Fruit fly (Drosophila melanogaster) whole organism, embryonic: Measurements from ENCODE around the gene CG4293.
A peak's percentile ranks its signal among the peaks of the same experiment; 100 is the strongest.

ENCODE experiments used
- Atf3 ChIP-seq: fragments of 200-800 bp; sonication (Bioruptor generic); optimal IDR thresholded peaks from 3 replicates; lab custom pipeline; 2016; ENCODE audit warnings: missing biosample characterization, missing genetic modification characterization
- B-H1 ChIP-seq: fragments of 200-800 bp; sonication (Bioruptor generic); IDR thresholded peaks from 3 replicates; pipeline ENCODE4 v1.3.6; 2022; ENCODE audit warnings: missing biosample characterization, missing genetic modification characterization
- CG10147 ChIP-seq: fragments of 200-800 bp; sonication (Bioruptor generic); optimal IDR thresholded peaks from 2 replicates; lab custom pipeline; 2019; ENCODE audit warnings: missing biosample characterization, mild to moderate bottlenecking, missing genetic modification characterization, moderate library complexity
- CG12659 ChIP-seq: fragments of 200-800 bp; sonication (Bioruptor generic); optimal IDR thresholded peaks from 3 replicates; lab custom pipeline; 2017; ENCODE audit warnings: mild to moderate bottlenecking, missing biosample characterization, missing genetic modification reagents, missing genetic modification characterization
- CG13287 ChIP-seq: fragments of 200-800 bp; sonication (Bioruptor generic); IDR thresholded peaks from 2 replicates; pipeline ENCODE4 v1.3.6; 2022; ENCODE audit warnings: missing biosample characterization, missing genetic modification characterization; ENCODE audit not compliant: partially characterized antibody
- CG13894 ChIP-seq: fragments of 200-800 bp; sonication (Bioruptor generic); optimal IDR thresholded peaks from 3 replicates; lab custom pipeline; 2018; ENCODE audit warnings: missing biosample characterization, mild to moderate bottlenecking, missing genetic modification characterization, moderate library complexity
- CG18262 ChIP-seq: fragments of 200-800 bp; optimal IDR thresholded peaks from 3 replicates; lab custom pipeline; 2019; ENCODE audit warnings: missing biosample characterization, mild to moderate bottlenecking, missing genetic modification characterization, moderate library complexity
- CG18619 ChIP-seq: fragments of 200-800 bp; sonication (Bioruptor generic); optimal IDR thresholded peaks from 3 replicates; lab custom pipeline; 2017; ENCODE audit warnings: missing biosample characterization, mild to moderate bottlenecking, missing genetic modification characterization
- CG2889 ChIP-seq: fragments of 200-800 bp; sonication (Bioruptor generic); IDR thresholded peaks from 3 replicates; pipeline ENCODE4 v1.3.6; 2022; ENCODE audit warnings: missing biosample characterization, missing genetic modification characterization
- CG30431 ChIP-seq: fragments of 200-800 bp; sonication (Bioruptor generic); optimal IDR thresholded peaks from 2 replicates; lab custom pipeline; 2017; ENCODE audit warnings: missing biosample characterization, missing genetic modification characterization
- CG31441 ChIP-seq: fragments of 200-800 bp; sonication (Bioruptor generic); IDR thresholded peaks from 2 replicates; pipeline ENCODE4 v1.3.6; 2022; ENCODE audit warnings: missing biosample characterization, missing genetic modification characterization
- CG32772 ChIP-seq: fragments of 200-800 bp; sonication (Bioruptor generic); IDR thresholded peaks from 2 replicates; pipeline ENCODE4 v1.3.6; 2022; ENCODE audit warnings: missing biosample characterization, missing genetic modification characterization
- CG33557 ChIP-seq: fragments of 200-800 bp; sonication (Bioruptor generic); optimal IDR thresholded peaks from 2 replicates; lab custom pipeline; 2019; ENCODE audit warnings: missing biosample characterization, mild to moderate bottlenecking, missing genetic modification characterization, moderate library complexity
- CG3838 ChIP-seq: fragments of 200-800 bp; sonication (Bioruptor generic); optimal IDR thresholded peaks from 3 replicates; lab custom pipeline; 2016; ENCODE audit warnings: missing biosample characterization, missing genetic modification characterization
- CG8359 ChIP-seq: fragments of 200-800 bp; sonication (Bioruptor generic); optimal IDR thresholded peaks from 2 replicates; lab custom pipeline; 2017; ENCODE audit warnings: missing biosample characterization, mild to moderate bottlenecking, missing genetic modification characterization, borderline replicate concordance
- CG9437 ChIP-seq: fragments of 200-800 bp; sonication (Bioruptor generic); optimal IDR thresholded peaks from 2 replicates; lab custom pipeline; 2018; ENCODE audit warnings: missing biosample characterization, mild to moderate bottlenecking, missing genetic modification characterization
- Camta ChIP-seq: fragments of 200-800 bp; sonication (Bioruptor generic); optimal IDR thresholded peaks from 2 replicates; lab custom pipeline; 2016; ENCODE audit warnings: missing biosample characterization, missing genetic modification characterization
- CoRest ChIP-seq: fragments of 200-800 bp; sonication (Bioruptor generic); optimal IDR thresholded peaks from 3 replicates; lab custom pipeline; 2018; ENCODE audit warnings: missing biosample characterization, mild to moderate bottlenecking, missing genetic modification characterization, moderate library complexity
- Dbx ChIP-seq: fragments of 200-800 bp; sonication (Bioruptor generic); IDR thresholded peaks from 3 replicates; pipeline ENCODE4 v1.3.6; 2022; ENCODE audit warnings: missing biosample characterization, missing genetic modification characterization
- H15 ChIP-seq: fragments of 200-800 bp; sonication (Bioruptor generic); IDR thresholded peaks from 3 replicates; pipeline ENCODE4 v1.3.6; 2022; ENCODE audit warnings: missing biosample characterization, missing genetic modification characterization
- HLHmδ ChIP-seq: fragments of 200-800 bp; sonication (Bioruptor generic); optimal IDR thresholded peaks from 2 replicates; lab custom pipeline; 2018; ENCODE audit warnings: missing biosample characterization, mild to moderate bottlenecking, missing genetic modification characterization, moderate library complexity
- Hr3 ChIP-seq: fragments of 200-800 bp; sonication (Bioruptor generic); optimal IDR thresholded peaks from 3 replicates; lab custom pipeline; 2016; ENCODE audit warnings: missing biosample characterization, missing genetic modification characterization
- Hsf ChIP-seq: fragments of 200-800 bp; sonication (Bioruptor generic); optimal IDR thresholded peaks from 3 replicates; lab custom pipeline; 2016; ENCODE audit warnings: missing biosample characterization, missing genetic modification characterization
- Nf-YC ChIP-seq: fragments of 200-800 bp; optimal IDR thresholded peaks from 3 replicates; lab custom pipeline; 2019; ENCODE audit warnings: missing biosample characterization, mild to moderate bottlenecking, missing genetic modification characterization, moderate library complexity
- Six4 ChIP-seq: fragments of 200-800 bp; sonication (Bioruptor generic); optimal IDR thresholded peaks from 2 replicates; lab custom pipeline; 2016; ENCODE audit warnings: missing biosample characterization, missing genetic modification characterization
- Sox100B ChIP-seq: fragments of 200-800 bp; sonication (Bioruptor generic); optimal IDR thresholded peaks from 3 replicates; lab custom pipeline; 2018; ENCODE audit warnings: missing biosample characterization, mild to moderate bottlenecking, missing genetic modification characterization
- Usf ChIP-seq: fragments of 200-800 bp; sonication (Bioruptor generic); optimal IDR thresholded peaks from 2 replicates; lab custom pipeline; 2017; ENCODE audit warnings: missing genotype, missing biosample characterization, missing genetic modification characterization
- Xrp1 ChIP-seq: fragments of 200-800 bp; sonication (Bioruptor generic); IDR thresholded peaks from 2 replicates; pipeline ENCODE4 v1.3.6; 2022; ENCODE audit warnings: missing biosample characterization, missing genetic modification characterization
- al ChIP-seq: fragments of 200-800 bp; sonication (Bioruptor generic); IDR thresholded peaks from 2 replicates; pipeline ENCODE4 v1.3.6; 2022; ENCODE audit warnings: missing biosample characterization, missing genetic modification characterization
- ato ChIP-seq: fragments of 200-800 bp; sonication (Bioruptor generic); IDR thresholded peaks from 2 replicates; pipeline ENCODE4 v1.3.6; 2022; ENCODE audit warnings: missing biosample characterization, missing genetic modification characterization; ENCODE audit not compliant: partially characterized antibody
- bbx ChIP-seq: fragments of 200-800 bp; sonication (Bioruptor generic); IDR thresholded peaks from 2 replicates; pipeline ENCODE4 v1.3.6; 2022; ENCODE audit warnings: missing biosample characterization, missing genetic modification characterization; ENCODE audit not compliant: partially characterized antibody
- bsh ChIP-seq, 2 experiments: fragments of 200-800 bp; sonication (Bioruptor generic); optimal IDR thresholded peaks; 2 replicates each; lab custom pipeline; 2017 to 2018; ENCODE audit warnings: mild to moderate bottlenecking in 2 of 2, missing biosample characterization in 2 of 2, missing genetic modification characterization in 2 of 2, moderate library complexity in 1 of 2
- crp ChIP-seq, 2 experiments: fragments of 200-800 bp; sonication (Bioruptor generic); optimal IDR thresholded peaks; 2 replicates in 1 of 2; 3 replicates in 1 of 2; lab custom pipeline; 2017; ENCODE audit warnings: missing biosample characterization in 2 of 2, missing genetic modification characterization in 2 of 2, mild to moderate bottlenecking in 1 of 2, moderate library complexity in 1 of 2
- dpn ChIP-seq, 2 experiments: fragments of 200-800 bp; sonication (Bioruptor generic); optimal IDR thresholded peaks; 3 replicates each; lab custom pipeline; 2016; ENCODE audit warnings: missing biosample characterization in 2 of 2, missing genetic modification characterization in 2 of 2
- ems ChIP-seq: fragments of 200-800 bp; sonication (Bioruptor generic); optimal IDR thresholded peaks from 3 replicates; lab custom pipeline; 2016; ENCODE audit warnings: missing biosample characterization, missing genetic modification characterization
- eyg ChIP-seq: fragments of 200-800 bp; sonication (Bioruptor generic); optimal IDR thresholded peaks from 3 replicates; lab custom pipeline; 2016; ENCODE audit warnings: missing biosample characterization, missing genetic modification characterization
- fd96Cb ChIP-seq: fragments of 200-800 bp; sonication (Bioruptor generic); optimal IDR thresholded peaks from 2 replicates; lab custom pipeline; 2018; ENCODE audit warnings: missing biosample characterization, mild to moderate bottlenecking, missing genetic modification characterization, moderate library complexity
- ftz-f1 ChIP-seq: fragments of 200-800 bp; sonication (Bioruptor generic); optimal IDR thresholded peaks from 2 replicates; lab custom pipeline; 2016; ENCODE audit warnings: missing biosample characterization, missing genetic modification characterization
- jigr1 ChIP-seq: fragments of 200-800 bp; sonication (Bioruptor generic); IDR thresholded peaks from 3 replicates; pipeline ENCODE4 v1.3.6; 2022; ENCODE audit warnings: missing biosample characterization, missing genetic modification characterization
- lola ChIP-seq, 3 experiments: fragments of >200 bp in 2 of 3; fragments of 200-800 bp in 1 of 3; sonication (Bioruptor generic) in 1 of 3; optimal IDR thresholded peaks; 2 replicates each; lab custom pipeline; 2017 to 2019; ENCODE audit warnings: missing biosample characterization in 3 of 3, missing genetic modification characterization in 3 of 3, mild to moderate bottlenecking in 1 of 3, moderate library complexity in 1 of 3
- pita ChIP-seq: fragments of 200-800 bp; sonication (Bioruptor generic); optimal IDR thresholded peaks from 2 replicates; lab custom pipeline; 2017; ENCODE audit warnings: missing biosample characterization, mild to moderate bottlenecking, missing genetic modification characterization
- pnt ChIP-seq: fragments of 200-800 bp; sonication (Bioruptor generic); optimal IDR thresholded peaks from 3 replicates; lab custom pipeline; 2016; ENCODE audit warnings: missing biosample characterization, missing genetic modification characterization
- pum ChIP-seq: fragments of 200-800 bp; sonication (Bioruptor generic); optimal IDR thresholded peaks from 2 replicates; lab custom pipeline; 2016; ENCODE audit warnings: missing biosample characterization, missing genetic modification characterization
- rib ChIP-seq: fragments of 200-800 bp; sonication (Bioruptor generic); IDR thresholded peaks from 2 replicates; pipeline ENCODE4 v1.3.6; 2022; ENCODE audit warnings: missing biosample characterization, missing genetic modification characterization
- slp2 ChIP-seq: fragments of 200-800 bp; sonication (Bioruptor generic); optimal IDR thresholded peaks from 2 replicates; lab custom pipeline; 2016; ENCODE audit warnings: missing biosample characterization, missing genetic modification characterization
- sr ChIP-seq: fragments of 200-800 bp; sonication (Bioruptor generic); IDR thresholded peaks from 3 replicates; pipeline ENCODE4 v1.3.6; 2022; ENCODE audit warnings: missing biosample characterization, missing genetic modification characterization
- stwl ChIP-seq: fragments of 200-800 bp; sonication (Bioruptor generic); optimal IDR thresholded peaks from 3 replicates; lab custom pipeline; 2018; ENCODE audit warnings: missing biosample characterization, mild to moderate bottlenecking, missing genetic modification characterization, moderate library complexity
- tll ChIP-seq, 2 experiments: fragments of 200-800 bp in 1 of 2; fragments of >200 bp in 1 of 2; sonication (Bioruptor generic) in 1 of 2; optimal IDR thresholded peaks; 2 replicates each; lab custom pipeline; 2017 to 2019; ENCODE audit warnings: missing biosample characterization in 2 of 2, missing genetic modification characterization in 2 of 2, mild to moderate bottlenecking in 1 of 2, moderate library complexity in 1 of 2
- tna ChIP-seq: fragments of 200-800 bp; sonication (Bioruptor generic); IDR thresholded peaks from 2 replicates; pipeline ENCODE4 v1.3.6; 2022; ENCODE audit warnings: missing biosample characterization, missing genetic modification characterization; ENCODE audit not compliant: partially characterized antibody
- trh ChIP-seq: fragments of 200-800 bp; sonication (Bioruptor generic); optimal IDR thresholded peaks from 2 replicates; lab custom pipeline; 2016; ENCODE audit warnings: missing biosample characterization, missing genetic modification characterization
- usp ChIP-seq: fragments of >200 bp; optimal IDR thresholded peaks from 2 replicates; lab custom pipeline; 2017; ENCODE audit warnings: missing biosample characterization, missing genetic modification characterization

Gene CG4293

dm6 chrX:487517-487957, 42.6 kb downstream of the CG4293 start, which contains the start of the genes CG18273 and CG3156 (continued):
- TF ChIP-seq CG8359 (GFP tag; lab: Kevin White, UChicago) (no peak), dpn (GFP tag; optimal IDR thresholded peaks at IDR 0.05; lab: Kevin White, UChicago) (peak in 1 of 2 experiments; percentile 5), pum (GFP tag; lab: Kevin White, UChicago) (no peak), Camta (no peak), CG31441 (no peak), slp2 (GFP tag; lab: Kevin White, UChicago) (no peak), Sox100B (no peak), CoRest (tag; lab: Kevin White, UChicago) (peak; percentile 55), H15 (GFP tag; lab: Robert Waterston, UW) (no peak), CG30431 (GFP tag; lab: Kevin White, UChicago) (no peak), CG33557 (GFP tag; lab: Kevin White, UChicago) (no peak), pita (no peak), bsh (GFP tag; optimal IDR thresholded peaks at IDR 0.05; lab: Kevin White, UChicago) (no peak), CG32772 (GFP tag; lab: Robert Waterston, UW) (no peak), HLHmδ (GFP tag; lab: Kevin White, UChicago) (no peak), lola (GFP tag; optimal IDR thresholded peaks at IDR 0.05; lab: Kevin White, UChicago) (peak in 1 of 3 experiments; percentile 28), CG10147 (GFP tag; lab: Kevin White, UChicago) (no peak), Hsf (GFP tag; lab: Kevin White, UChicago) (no peak), pnt (GFP tag; lab: Kevin White, UChicago) (no peak), CG18619 (GFP tag; lab: Kevin White, UChicago) (no peak), Xrp1 (0 out of 2 replicates have a peak, but pooled peaks have one; percentile 6), Hr3 (GFP tag; lab: Kevin White, UChicago) (no peak), crp (GFP tag; optimal IDR thresholded peaks at IDR 0.05; lab: Kevin White, UChicago) (peak; percentile 40 to 91), ato (GFP tag; lab: Robert Waterston, UW) (no peak), tna (GFP tag; lab: Robert Waterston, UW) (no peak), ftz-f1 (no peak), B-H1 (no peak), bbx (GFP tag; lab: Robert Waterston, UW) (no peak), rib (GFP tag; lab: Robert Waterston, UW) (no peak), ems (GFP tag; lab: Kevin White, UChicago) (no peak), CG3838 (GFP tag; lab: Kevin White, UChicago) (no peak), Six4 (GFP tag; lab: Kevin White, UChicago) (no peak), stwl (tag; lab: Kevin White, UChicago) (peak; percentile 44), Nf-YC (tag; lab: Kevin White, UChicago) (peak; percentile 53), CG13894 (no peak), Dbx (GFP tag; lab: Robert Waterston, UW) (no peak), usp (GFP tag; lab: Kevin White, UChicago) (no peak), tll (GFP tag; optimal IDR thresholded peaks at IDR 0.05; lab: Kevin White, UChicago) (no peak), eyg (GFP tag; lab: Kevin White, UChicago) (no peak), trh (no peak), CG9437 (GFP tag; lab: Kevin White, UChicago) (peak; percentile 87), CG18262 (tag; lab: Kevin White, UChicago) (no peak), jigr1 (GFP tag; lab: Robert Waterston, UW) (no peak), Atf3 (no peak), fd96Cb (tag; lab: Kevin White, UChicago) (no peak), CG13287 (GFP tag; lab: Robert Waterston, UW) (peak; percentile 63; the same call in 1 of the 2 replicates), Usf (no peak), sr (GFP tag; lab: Robert Waterston, UW) (no peak), CG12659 (GFP tag; lab: Kevin White, UChicago) (peak; percentile 52), CG2889 (GFP tag; lab: Robert Waterston, UW) (no peak), al (GFP tag; lab: Robert Waterston, UW) (no peak)
